Fruit fly (Drosophila melanogaster): Measurements from ENCODE around the gene aurB.

DNA sequence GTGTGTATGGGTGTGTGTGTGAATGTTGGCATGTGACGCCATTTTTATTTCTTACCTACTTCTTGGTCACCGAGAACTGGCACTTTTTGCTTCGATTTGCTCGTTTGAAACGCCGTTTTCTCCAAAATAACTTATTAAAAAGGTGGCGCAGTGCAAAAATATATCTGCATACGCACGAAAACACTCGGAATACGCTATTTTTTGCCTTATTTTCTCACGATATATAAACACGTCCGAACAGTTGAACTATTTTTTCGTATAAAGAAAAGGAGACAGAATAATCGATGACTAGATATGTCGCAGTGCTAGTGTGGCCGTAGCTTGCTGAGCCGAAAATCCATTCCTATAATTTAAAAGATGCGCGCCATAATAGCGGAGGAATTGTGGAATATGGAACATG lies 15.6 kb downstream of the aurB start, which contains the start of gene CG6700:
- TF ChIP-seq caup (GFP tag; optimal IDR thresholded peaks at IDR 0.05; ENCODE audit: severe bottlenecking) (no peak), CG1024 (GFP tag; IDR thresholded peaks at IDR 0.05) (no peak), Fer1 (GFP tag; optimal IDR thresholded peaks at IDR 0.05) (peak; percentile 47), Asciz (GFP tag; optimal IDR thresholded peaks at IDR 0.05) (no peak), Abd-B (GFP tag; optimal IDR thresholded peaks at IDR 0.05) (no peak), HmgZ (tag; optimal IDR thresholded peaks at IDR 0.05) (peak; percentile 30), Fer2 (tag; optimal IDR thresholded peaks at IDR 0.05) (no peak), crol (GFP tag; IDR thresholded peaks at IDR 0.05) (no peak), Sox102F (GFP tag; optimal IDR thresholded peaks at IDR 0.05) (no peak), bowl (GFP tag; IDR thresholded peaks at IDR 0.05) (no peak), CG8765 (GFP tag; IDR thresholded peaks at IDR 0.05) (no peak), pzg (GFP tag; optimal IDR thresholded peaks at IDR 0.05) (peak; percentile 64)
